Fruit fly (Drosophila melanogaster) whole organism, embryonic: ENCODE results near the gene Sfp26Ad.

Experiments used
- CG12744 ChIP-seq: fragments of 200-800 bp; sonication (Bioruptor generic); optimal IDR thresholded peaks from 2 replicates; lab custom pipeline; 2016; ENCODE audit warnings: missing biosample characterization, missing genetic modification characterization
- CG8478 ChIP-seq: fragments of >200 bp; optimal IDR thresholded peaks from 2 replicates; lab custom pipeline; 2018
- Chrac-16 ChIP-seq: fragments of 200-800 bp; sonication (Bioruptor generic); optimal IDR thresholded peaks from 3 replicates; lab custom pipeline; 2016; ENCODE audit warnings: missing biosample characterization, missing genetic modification characterization

dm6 chr2L:5925637-5926036 is 17.5 kb downstream of the Sfp26Ad start, which contains the start of gene dsf:
- TF ChIP-seq CG12744 (GFP tag; lab: Kevin White, UChicago) (no peak), Chrac-16 (GFP tag; lab: Kevin White, UChicago) (no peak), CG8478 (no peak)
